Worm (Caenorhabditis elegans) whole organism, L3 larva: Measurements from ENCODE around the gene idpc-7.

Source experiments
- mdl-1 ChIP-seq: fragments of 150-350 bp; optimal IDR thresholded peaks from 2 replicates; lab custom pipeline; 2014; ENCODE audit warnings: missing biosample characterization, missing genetic modification characterization
- nhr-237 ChIP-seq: fragments of 150-350 bp; optimal IDR thresholded peaks from 2 replicates; lab custom pipeline; 2014; ENCODE audit warnings: missing biosample characterization, missing genetic modification characterization

DNA sequence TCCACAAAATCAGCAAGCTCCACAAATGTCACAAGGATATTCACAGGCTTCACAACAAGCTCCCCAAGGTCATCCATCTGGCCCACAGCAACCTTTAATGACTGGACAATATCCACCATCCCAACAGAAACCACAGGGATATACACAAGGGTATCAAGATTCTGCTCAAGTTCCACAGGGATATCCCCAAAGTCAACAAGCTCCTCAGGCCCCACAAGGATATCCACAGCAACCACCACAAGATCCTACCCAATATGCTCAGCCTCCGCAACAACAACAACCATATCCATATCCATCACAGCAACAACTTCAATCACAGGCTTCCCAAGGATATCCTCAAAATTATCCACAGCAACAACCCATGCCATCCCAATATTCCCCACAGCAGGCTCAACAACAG lies 2.1 kb downstream of the idpc-7 start:
- TF ChIP-seq mdl-1 (tag; lab: Kevin White, UChicago): no peak
- TF ChIP-seq nhr-237 (tag; lab: Kevin White, UChicago): no peak
